Worm (Caenorhabditis elegans): Measurements from ENCODE around the gene K09E2.1.

ce11 chrX:8713754-8714295 lies 32.1 kb downstream of the K09E2.1 start, which contains the start of gene F53A9.6:
- TF ChIP-seq snpc-1.3 (tag; optimal IDR thresholded peaks at IDR 0.05; ENCODE audit: insufficient read depth) (no peak), rec-8 (tag; optimal IDR thresholded peaks at IDR 0.05) (no peak), athp-1 (tag; optimal IDR thresholded peaks at IDR 0.05) (no peak), nfya-2 (GFP tag; IDR thresholded peaks at IDR 0.05) (no peak), tbp1 (GFP tag; optimal IDR thresholded peaks at IDR 0.05) (no peak), efl-1 (GFP tag; optimal IDR thresholded peaks at IDR 0.05) (no peak), unc-62 (GFP tag; optimal IDR thresholded peaks at IDR 0.05) (no peak), lag-1 (GFP tag; IDR thresholded peaks at IDR 0.05) (no peak), ceh-79 (tag; optimal IDR thresholded peaks at IDR 0.05) (no peak), F23B12.7 (tag; optimal IDR thresholded peaks at IDR 0.05; ENCODE audit: insufficient read depth) (no peak), hlh-26 (GFP tag; conservative IDR thresholded peaks at IDR 0.05) (no peak), pha-4 (tag; optimal IDR thresholded peaks at IDR 0.05) (no peak)

Measured in whole organism, young adult.